Fruit fly (Drosophila melanogaster): ENCODE results near the gene CG4829.

The CG4829 gene

DNA sequence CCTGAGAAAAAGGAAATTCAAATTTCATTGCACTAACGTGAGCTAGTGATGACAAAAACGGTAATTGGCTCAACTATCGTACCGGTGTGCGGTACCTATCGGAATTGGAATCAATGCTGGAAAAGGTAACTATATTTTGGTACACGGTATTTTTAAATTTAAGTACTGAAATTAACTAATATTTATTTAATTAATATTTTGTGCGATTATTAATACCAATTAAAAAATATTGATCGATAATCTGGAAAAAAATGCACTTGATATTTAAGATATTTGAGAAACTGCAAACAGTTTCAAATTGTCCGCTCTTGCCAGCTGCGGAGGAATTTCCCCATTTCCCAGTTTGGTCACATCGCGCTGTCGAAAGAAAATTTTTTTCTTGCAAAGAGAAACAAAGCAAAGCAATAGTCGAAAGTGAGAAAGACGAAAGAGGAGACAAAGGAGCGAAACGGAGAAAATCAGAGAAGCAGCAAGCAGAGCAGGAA is 24.0 kb upstream of the CG4829 start (continued):
- peak; percentile 28; the same call in 1 of the 2 replicates for TF ChIP-seq Rfx (GFP tag; IDR thresholded peaks at IDR 0.05)
- no peak for TF ChIP-seq prd (optimal IDR thresholded peaks at IDR 0.05)
- TF ChIP-seq prd (GFP tag; IDR thresholded peaks at IDR 0.05): peak; percentile 54; the same call in 2 of the 3 replicates
- TF ChIP-seq CG2712 (tag; optimal IDR thresholded peaks at IDR 0.05): peak; percentile 21
- TF ChIP-seq Sox102F (GFP tag; optimal IDR thresholded peaks at IDR 0.05): no peak
- no peak for TF ChIP-seq Ssrp (tag; optimal IDR thresholded peaks at IDR 0.05)
- no peak for TF ChIP-seq bsh (GFP tag; optimal IDR thresholded peaks at IDR 0.05)
- 0 out of 2 replicates have a peak, but pooled peaks have one; percentile 38 for TF ChIP-seq CG9215 (GFP tag; IDR thresholded peaks at IDR 0.05)
- no peak for TF ChIP-seq pb (GFP tag; optimal IDR thresholded peaks at IDR 0.05)
- peak; percentile 5 for TF ChIP-seq CG30403 (GFP tag; optimal IDR thresholded peaks at IDR 0.05)
- TF ChIP-seq cg (GFP tag; optimal IDR thresholded peaks at IDR 0.05): no peak
- peak; percentile 3 for TF ChIP-seq nom (GFP tag; optimal IDR thresholded peaks at IDR 0.05)
- peak; percentile 76 for TF ChIP-seq BEAF-32 (GFP tag; optimal IDR thresholded peaks at IDR 0.05)
- peak; percentile 62 for TF ChIP-seq CG9797 (GFP tag; optimal IDR thresholded peaks at IDR 0.05)
- TF ChIP-seq CG16813 (GFP tag; IDR thresholded peaks at IDR 0.05; ENCODE audit: partially characterized antibody): peak; percentile 63
- TF ChIP-seq Lhr (GFP tag; optimal IDR thresholded peaks at IDR 0.05): peak; percentile 14
- TF ChIP-seq CG34224 (GFP tag; IDR thresholded peaks at IDR 0.05; ENCODE audit: partially characterized antibody): 0 out of 3 replicates have a peak, but pooled peaks have one; percentile 19
- peak; percentile 68 for TF ChIP-seq slbo (GFP tag; IDR thresholded peaks at IDR 0.05)
- TF ChIP-seq Ets65A (GFP tag): no peak
- peak; percentile 86 for TF ChIP-seq E2f2 (GFP tag; IDR thresholded peaks at IDR 0.05)
- TF ChIP-seq scrt (GFP tag; optimal IDR thresholded peaks at IDR 0.05): no peak
- TF ChIP-seq dysf (GFP tag; IDR thresholded peaks at IDR 0.05): no peak
- peak; percentile 64 for TF ChIP-seq CG10267 (tag; optimal IDR thresholded peaks at IDR 0.05)
- no peak for TF ChIP-seq nau (GFP tag; optimal IDR thresholded peaks at IDR 0.05)
- peak; percentile 58; the same call in 2 of the 3 replicates for TF ChIP-seq CG6791 (GFP tag; IDR thresholded peaks at IDR 0.05; ENCODE audit: partially characterized antibody)
- peak; percentile 33; the same call in 1 of the 3 replicates for TF ChIP-seq CG14860 (GFP tag; IDR thresholded peaks at IDR 0.05; ENCODE audit: partially characterized antibody)
- peak; percentile 39; the same call in 1 of the 2 replicates for TF ChIP-seq bbx (GFP tag; IDR thresholded peaks at IDR 0.05; ENCODE audit: partially characterized antibody)
- peak; percentile 72 for TF ChIP-seq Sry-δ (GFP tag; optimal IDR thresholded peaks at IDR 0.05)
- TF ChIP-seq Xrp1 (GFP tag; IDR thresholded peaks at IDR 0.05): 0 out of 2 replicates have a peak, but pooled peaks have one; percentile 40
- TF ChIP-seq crol (GFP tag; IDR thresholded peaks at IDR 0.05): no peak
- no peak for TF ChIP-seq Atf-2 (GFP tag; optimal IDR thresholded peaks at IDR 0.05)
- peak; percentile 69 for TF ChIP-seq amos (GFP tag; IDR thresholded peaks at IDR 0.05; ENCODE audit: partially characterized antibody)
- peak; percentile 5 for TF ChIP-seq YL-1 (GFP tag; optimal IDR thresholded peaks at IDR 0.05)
- no peak for TF ChIP-seq CrebB (tag; optimal IDR thresholded peaks at IDR 0.05)
- TF ChIP-seq gfzf (GFP tag; optimal IDR thresholded peaks at IDR 0.05): peak; percentile 55
- TF ChIP-seq CG17829 (tag; optimal IDR thresholded peaks at IDR 0.05): peak; percentile 6
- TF ChIP-seq org-1 (GFP tag; optimal IDR thresholded peaks at IDR 0.05): no peak
- peak; percentile 65 for TF ChIP-seq CG13287 (GFP tag; IDR thresholded peaks at IDR 0.05; ENCODE audit: partially characterized antibody)
- no peak for TF ChIP-seq CG10654 (GFP tag; optimal IDR thresholded peaks at IDR 0.05)
- peak; percentile 72 for TF ChIP-seq sqz (GFP tag; optimal IDR thresholded peaks at IDR 0.05)
- peak; percentile 39; the same call in 1 of the 3 replicates for TF ChIP-seq Opbp (GFP tag; IDR thresholded peaks at IDR 0.05; ENCODE audit: partially characterized antibody)
- TF ChIP-seq Scr (GFP tag; IDR thresholded peaks at IDR 0.05; ENCODE audit: partially characterized antibody): peak; percentile 66
- TF ChIP-seq nerfin-1 (tag; optimal IDR thresholded peaks at IDR 0.05): peak; percentile 5
- no peak for TF ChIP-seq pho (GFP tag; optimal IDR thresholded peaks at IDR 0.05)
- TF ChIP-seq CG17361 (GFP tag; IDR thresholded peaks at IDR 0.05): 0 out of 3 replicates have a peak, but pooled peaks have one; percentile 35
- peak; percentile 38 for TF ChIP-seq pzg (GFP tag; optimal IDR thresholded peaks at IDR 0.05)
- no peak for TF ChIP-seq zfh2 (GFP tag; optimal IDR thresholded peaks at IDR 0.05)
- peak; percentile 28 for TF ChIP-seq nmo (GFP tag; optimal IDR thresholded peaks at IDR 0.05)
- TF ChIP-seq Drgx (GFP tag; IDR thresholded peaks at IDR 0.05): no peak

Data from whole organism, embryonic.